Worm (Caenorhabditis elegans) whole organism, L4 larva: ENCODE data around the gene R11G1.1.

Source experiments
- F26F4.8 ChIP-seq: fragments of 200-800 bp; sonication (Bioruptor generic); conservative IDR thresholded peaks from 2 replicates; pipeline ENCODE4 v1.3.6; 2022; ENCODE audit warnings: missing genetic modification characterization, missing compliant biosample characterization
- F44E2.7 ChIP-seq: fragments of 200-800 bp; sonication (Bioruptor generic); IDR thresholded peaks from 2 replicates; pipeline ENCODE4 v2.1.2; 2022; ENCODE audit warnings: missing genetic modification characterization, missing compliant biosample characterization
- R02D3.7 ChIP-seq: fragments of 150-350 bp; sonication (generic microtip); optimal IDR thresholded peaks from 3 replicates; lab custom pipeline; 2014; ENCODE audit warnings: missing biosample characterization, missing genetic modification characterization
- T20F7.1 ChIP-seq: fragments of 200-800 bp; sonication (Bioruptor generic); optimal IDR thresholded peaks from 2 replicates; lab custom pipeline; 2018; ENCODE audit warnings: mild to moderate bottlenecking, missing genetic modification characterization, missing compliant biosample characterization
- Y105C5A.15 ChIP-seq: fragments of 200-800 bp; sonication (Bioruptor generic); IDR thresholded peaks from 2 replicates; pipeline ENCODE4 v1.3.6; 2022; ENCODE audit warnings: missing genetic modification characterization, missing compliant biosample characterization
- Y75B8A.6 ChIP-seq: fragments of 200-800 bp; sonication (Bioruptor generic); IDR thresholded peaks from 2 replicates; pipeline ENCODE4 v1.3.6; 2022; ENCODE audit warnings: missing genetic modification reagents, missing genetic modification characterization, missing compliant biosample characterization
- ZK337.2 ChIP-seq: fragments of 200-800 bp; sonication (Bioruptor generic); IDR thresholded peaks from 2 replicates; pipeline ENCODE4 v1.3.6; 2022; ENCODE audit warnings: missing genetic modification reagents, missing genetic modification characterization, missing compliant biosample characterization
- aha-1 ChIP-seq: fragments of 150-350 bp; peaks from one replicate; lab custom pipeline; 2014; ENCODE audit warnings: missing biosample characterization, missing genetic modification characterization
- ama-1 ChIP-seq: fragments of 150-350 bp; optimal IDR thresholded peaks from 2 replicates; lab custom pipeline; 2014; ENCODE audit warnings: inconsistent platforms, mixed read lengths
- attf-4 ChIP-seq: sonication (generic microtip); optimal IDR thresholded peaks from 3 replicates; lab custom pipeline; 2017; ENCODE audit warnings: missing biosample characterization, missing genetic modification characterization
- ceh-20 ChIP-seq: fragments of 200-800 bp; sonication (Bioruptor generic); IDR thresholded peaks from 2 replicates; pipeline ENCODE4 v1.3.6; 2022; ENCODE audit warnings: missing genetic modification reagents, missing genetic modification characterization, missing compliant biosample characterization
- ceh-28 ChIP-seq: fragments of 150-350 bp; optimal IDR thresholded peaks from 2 replicates; lab custom pipeline; 2014; ENCODE audit warnings: missing biosample characterization, missing genetic modification reagents, missing genetic modification characterization
- ceh-44 ChIP-seq: fragments of 200-800 bp; sonication (Bioruptor generic); IDR thresholded peaks from 2 replicates; pipeline ENCODE4 v1.3.6; 2022; ENCODE audit warnings: missing genetic modification reagents, missing genetic modification characterization, missing compliant biosample characterization
- ceh-62 ChIP-seq: sonication (generic microtip); optimal IDR thresholded peaks from 2 replicates; lab custom pipeline; 2017; ENCODE audit warnings: missing biosample characterization, missing genetic modification characterization
- ces-1 ChIP-seq: fragments of 150-350 bp; sonication (generic microtip); optimal IDR thresholded peaks from 4 replicates; lab custom pipeline; 2014; ENCODE audit warnings: missing biosample characterization, missing genetic modification reagents, missing genetic modification characterization
- daf-12 ChIP-seq: fragments of 150-350 bp; optimal IDR thresholded peaks from 2 replicates; lab custom pipeline; 2014; ENCODE audit warnings: missing biosample characterization, missing genetic modification reagents, missing genetic modification characterization
- daf-19 ChIP-seq: fragments of 200-800 bp; sonication (Bioruptor generic); conservative IDR thresholded peaks from 2 replicates; pipeline ENCODE4 v1.3.6; 2022; ENCODE audit warnings: missing genetic modification characterization, missing compliant biosample characterization
- dmd-6 ChIP-seq: fragments of 200-800 bp; sonication (Bioruptor generic); IDR thresholded peaks from 2 replicates; pipeline ENCODE4 v1.3.6; 2022; ENCODE audit warnings: missing genetic modification reagents, missing genetic modification characterization, missing compliant biosample characterization
- dmd-8 ChIP-seq: fragments of 200-800 bp; sonication (Bioruptor generic); IDR thresholded peaks from 2 replicates; pipeline ENCODE4 v1.3.6; 2022; ENCODE audit warnings: missing genetic modification characterization, missing compliant biosample characterization
- dpl-1 ChIP-seq: fragments of 150-350 bp; optimal IDR thresholded peaks from 2 replicates; lab custom pipeline; 2014; ENCODE audit warnings: missing biosample characterization, missing genetic modification reagents, missing genetic modification characterization
- dve-1 ChIP-seq: sonication (generic microtip); optimal IDR thresholded peaks from 2 replicates; lab custom pipeline; 2017; ENCODE audit warnings: antibody characterized with exemption, mild to moderate bottlenecking, missing genetic modification characterization, missing compliant biosample characterization; ENCODE audit not compliant: insufficient read depth
- hlh-11 ChIP-seq: fragments of 200-800 bp; sonication (Bioruptor generic); optimal IDR thresholded peaks from 2 replicates; lab custom pipeline; 2018; ENCODE audit warnings: mild to moderate bottlenecking, missing genetic modification characterization, missing compliant biosample characterization
- hmg-1.1 ChIP-seq: fragments of 200-800 bp; sonication (Bioruptor generic); IDR thresholded peaks from 2 replicates; pipeline ENCODE4 v1.3.6; 2022; ENCODE audit warnings: missing genetic modification reagents, missing genetic modification characterization, missing compliant biosample characterization
- lin-1 ChIP-seq: fragments of 200-800 bp; sonication (Bioruptor generic); IDR thresholded peaks from 2 replicates; pipeline ENCODE4 v1.3.6; 2022; ENCODE audit warnings: missing genetic modification reagents, missing genetic modification characterization, missing compliant biosample characterization
- madf-9 ChIP-seq: fragments of 200-800 bp; sonication (Bioruptor generic); conservative IDR thresholded peaks from 2 replicates; pipeline ENCODE4 v1.3.6; 2022; ENCODE audit warnings: missing genetic modification reagents, missing genetic modification characterization, missing compliant biosample characterization
- mdt-29 ChIP-seq: fragments of 200-800 bp; sonication (Bioruptor generic); IDR thresholded peaks from 2 replicates; pipeline ENCODE4 v1.3.6; 2022; ENCODE audit warnings: missing genetic modification reagents, missing genetic modification characterization, missing compliant biosample characterization
- mep-1 ChIP-seq: fragments of 150-350 bp; sonication (generic microtip); optimal IDR thresholded peaks from 3 replicates; lab custom pipeline; 2014; ENCODE audit warnings: missing biosample characterization, missing genetic modification characterization
- mes-2 ChIP-seq: sonication (generic microtip); optimal IDR thresholded peaks from 2 replicates; lab custom pipeline; 2016; ENCODE audit warnings: missing genotype, mild to moderate bottlenecking, missing genetic modification characterization, missing compliant biosample characterization; ENCODE audit not compliant: poor library complexity, severe bottlenecking
- mxl-2 ChIP-seq: fragments of 200-800 bp; sonication (Bioruptor generic); conservative IDR thresholded peaks from 2 replicates; pipeline ENCODE4 v1.3.6; 2022; ENCODE audit warnings: missing genetic modification reagents, missing genetic modification characterization, missing compliant biosample characterization
- mxl-3 ChIP-seq: fragments of 200-800 bp; sonication (Bioruptor generic); optimal IDR thresholded peaks from 2 replicates; lab custom pipeline; 2018; ENCODE audit warnings: mild to moderate bottlenecking, missing genetic modification characterization, missing compliant biosample characterization
- nhr-11 ChIP-seq: fragments of 150-350 bp; optimal IDR thresholded peaks from 2 replicates; lab custom pipeline; 2014; ENCODE audit warnings: missing biosample characterization, missing genetic modification characterization
- nhr-237 ChIP-seq: sonication (generic microtip); optimal IDR thresholded peaks from 2 replicates; lab custom pipeline; 2017; ENCODE audit warnings: missing biosample characterization, missing genetic modification characterization
- nhr-41 ChIP-seq: fragments of 200-800 bp; sonication (Bioruptor generic); IDR thresholded peaks from 2 replicates; pipeline ENCODE4 v1.3.6; 2022; ENCODE audit warnings: missing genetic modification reagents, missing genetic modification characterization, missing compliant biosample characterization
- nhr-48 ChIP-seq: sonication (generic microtip); optimal IDR thresholded peaks from 2 replicates; lab custom pipeline; 2016; ENCODE audit warnings: mild to moderate bottlenecking, missing genetic modification characterization, missing compliant biosample characterization
- pha-4 ChIP-seq, 2 experiments: fragments of 150-350 bp in 1 of 2; fragments of 200-800 bp in 1 of 2; sonication (Bioruptor generic) in 1 of 2; IDR thresholded peaks in 1 of 2; optimal IDR thresholded peaks in 1 of 2; 2 replicates each; pipeline versions ENCODE4 v1.3.6 to Lab custom; 2014 to 2022; ENCODE audit warnings: missing genetic modification characterization in 2 of 2, missing genetic modification reagents in 2 of 2, missing biosample characterization in 1 of 2, missing compliant biosample characterization in 1 of 2
- php-3 ChIP-seq: fragments of 200-800 bp; sonication (Bioruptor generic); IDR thresholded peaks from 2 replicates; pipeline ENCODE4 v1.3.6; 2022; ENCODE audit warnings: missing genetic modification reagents, missing genetic modification characterization, missing compliant biosample characterization
- pqm-1 ChIP-seq: sonication (generic microtip); optimal IDR thresholded peaks from 2 replicates; lab custom pipeline; 2017; ENCODE audit warnings: missing biosample characterization, missing genetic modification characterization
- set-16 ChIP-seq: fragments of 200-800 bp; sonication (Bioruptor generic); IDR thresholded peaks from 2 replicates; pipeline ENCODE4 v1.3.6; 2022; ENCODE audit warnings: missing genetic modification reagents, missing genetic modification characterization, missing compliant biosample characterization
- snpc-1.2 ChIP-seq: fragments of 200-800 bp; sonication (Bioruptor generic); IDR thresholded peaks from 2 replicates; pipeline ENCODE4 v1.3.6; 2022; ENCODE audit warnings: missing genetic modification reagents, missing genetic modification characterization, missing compliant biosample characterization
- snpc-4 ChIP-seq: fragments of 150-350 bp; optimal IDR thresholded peaks from 2 replicates; lab custom pipeline; 2014; ENCODE audit warnings: missing biosample characterization, missing genetic modification characterization
- tag-97 ChIP-seq: fragments of 200-800 bp; sonication (Bioruptor generic); IDR thresholded peaks from 2 replicates; pipeline ENCODE4 v1.3.6; 2022; ENCODE audit warnings: missing genetic modification characterization, missing compliant biosample characterization
- tra-1 ChIP-seq: fragments of 200-800 bp; sonication (Bioruptor generic); IDR thresholded peaks from 2 replicates; pipeline ENCODE4 v1.3.6; 2022; ENCODE audit warnings: missing genetic modification reagents, missing genetic modification characterization, missing compliant biosample characterization
- unc-39 ChIP-seq: sonication (generic microtip); optimal IDR thresholded peaks from 2 replicates; lab custom pipeline; 2017; ENCODE audit warnings: missing biosample characterization, missing genetic modification characterization
- unc-62 ChIP-seq, 3 experiments: fragments of 150-350 bp in 1 of 3; sonication (generic microtip); optimal IDR thresholded peaks in 2 of 3; peaks in 1 of 3; 1 replicate in 1 of 3; 2 replicates in 2 of 3; lab custom pipeline; 2014 to 2017; ENCODE audit warnings: missing biosample characterization in 3 of 3, missing genetic modification characterization in 3 of 3, missing genetic modification reagents in 3 of 3, missing genotype in 1 of 3
- zag-1 ChIP-seq: fragments of 150-350 bp; optimal IDR thresholded peaks from 2 replicates; lab custom pipeline; 2014; ENCODE audit warnings: missing biosample characterization, missing genetic modification characterization
- zfp-3 ChIP-seq: fragments of 200-800 bp; sonication (Bioruptor generic); conservative IDR thresholded peaks from 2 replicates; pipeline ENCODE4 v1.3.6; 2022; ENCODE audit warnings: missing genetic modification reagents, missing genetic modification characterization, missing compliant biosample characterization
- zip-11 ChIP-seq: fragments of 200-800 bp; sonication (Bioruptor generic); IDR thresholded peaks from 2 replicates; pipeline ENCODE4 v1.3.6; 2022; ENCODE audit warnings: missing genetic modification characterization, missing compliant biosample characterization
- ztf-11 ChIP-seq: fragments of 150-350 bp; optimal IDR thresholded peaks from 2 replicates; lab custom pipeline; 2014; ENCODE audit warnings: missing biosample characterization, missing genetic modification characterization

The R11G1.1 gene

DNA sequence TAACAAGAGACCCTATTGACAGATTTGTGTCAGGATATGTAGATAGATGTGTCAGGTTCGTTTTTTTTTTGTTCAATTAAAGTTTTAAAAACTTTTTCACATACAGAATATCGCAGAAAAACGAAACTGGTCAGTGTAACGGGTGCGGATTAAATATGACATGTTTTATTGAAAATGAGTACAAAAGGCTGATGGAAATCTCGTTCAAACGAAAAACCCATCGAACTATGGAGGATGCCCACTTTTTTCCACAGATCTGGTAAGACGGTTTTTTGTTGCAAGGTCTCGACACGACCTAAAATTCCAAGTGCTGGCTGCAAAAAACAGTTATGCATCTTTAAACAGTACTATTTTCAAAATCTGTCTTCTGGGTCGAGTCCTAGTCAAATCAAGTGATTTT is 29.2 kb upstream of the R11G1.1 start:
- peak; percentile 58 for TF ChIP-seq aha-1
- TF ChIP-seq mxl-2 (GFP tag; lab: Robert Waterston, UW), result no peak
- no peak for TF ChIP-seq snpc-4 (tag; lab: Kevin White, UChicago)
- no peak for TF ChIP-seq zfp-3 (GFP tag; lab: Robert Waterston, UW)
- TF ChIP-seq unc-62 (GFP tag; optimal IDR thresholded peaks at IDR 0.05 in 1 of 2; lab: Kevin White, UChicago), result peak in 1 of 2 experiments; percentile 93
- TF ChIP-seq unc-62 (tag; optimal IDR thresholded peaks at IDR 0.05; lab: Kevin White, UChicago), result no peak
- TF ChIP-seq tag-97 (GFP tag; lab: Robert Waterston, UW), result no peak
- TF ChIP-seq, all 104 proteins: peak for 2

DNA sequence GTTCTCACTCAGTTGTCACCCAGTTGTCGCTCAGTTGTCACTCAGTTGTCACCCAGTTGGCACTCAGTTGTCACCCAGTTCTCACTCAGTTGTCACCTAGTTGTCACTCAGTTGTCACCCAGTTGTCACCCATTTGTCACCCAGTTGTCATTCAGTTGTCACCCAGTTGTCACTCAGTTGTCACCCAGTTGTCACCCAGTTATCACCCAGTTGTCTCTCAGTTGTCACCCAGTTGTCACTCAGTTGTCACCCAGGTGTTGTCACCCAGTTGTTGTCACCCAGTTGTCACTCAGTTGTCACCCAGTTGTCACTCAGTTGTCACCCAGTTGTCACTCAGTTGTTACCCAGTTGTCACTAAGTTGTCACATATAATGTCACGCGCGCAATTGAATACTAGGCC is 27.7 kb upstream of the R11G1.1 start:
- no peak for TF ChIP-seq ceh-28 (tag; lab: Kevin White, UChicago)
- TF ChIP-seq nhr-11 (tag; lab: Kevin White, UChicago), result no peak
- TF ChIP-seq snpc-1.2 (GFP tag; lab: Robert Waterston, UW), result peak; percentile 13; the same call in 1 of the 2 replicates
- no peak for TF ChIP-seq hlh-11 (tag; lab: Kevin White, UChicago)
- 0 out of 2 replicates have a peak, but pooled peaks have one; percentile 20 for TF ChIP-seq dmd-8 (GFP tag; lab: Robert Waterston, UW)
- TF ChIP-seq pha-4 (GFP tag; IDR thresholded peaks at IDR 0.05; lab: Robert Waterston, UW), result no peak
- TF ChIP-seq pha-4 (tag; optimal IDR thresholded peaks at IDR 0.05; lab: Kevin White, UChicago), result no peak
- no peak for TF ChIP-seq dpl-1 (GFP tag; lab: Kevin White, UChicago)
- no peak for TF ChIP-seq zfp-3 (GFP tag; lab: Robert Waterston, UW)
- no peak for TF ChIP-seq dve-1 (tag; lab: Kevin White, UChicago)
- no peak for TF ChIP-seq attf-4
- no peak for TF ChIP-seq ceh-20
- peak; percentile 77; the same call in 1 of the 2 replicates for TF ChIP-seq Y75B8A.6
- TF ChIP-seq ama-1 (lab: Kevin White, UChicago), result no peak
- no peak for TF ChIP-seq daf-12
- TF ChIP-seq tra-1 (GFP tag; lab: Robert Waterston, UW), result no peak
- no peak for TF ChIP-seq ztf-11
- TF ChIP-seq ceh-44, result peak; percentile 7; the same call in 1 of the 2 replicates
- no peak; the same call in 1 of the 2 replicates for TF ChIP-seq mdt-29 (GFP tag; lab: Robert Waterston, UW)
- TF ChIP-seq hmg-1.1 (GFP tag; lab: Robert Waterston, UW), result no peak
- TF ChIP-seq ces-1, result no peak
- no peak for TF ChIP-seq mxl-3 (GFP tag; lab: Kevin White, UChicago)
- TF ChIP-seq R02D3.7 (tag; lab: Kevin White, UChicago), result no peak
- peak; percentile 53; the same call in 1 of the 2 replicates for TF ChIP-seq nhr-41 (GFP tag; lab: Robert Waterston, UW)
- peak; percentile 47; the same call in 1 of the 2 replicates for TF ChIP-seq tag-97 (GFP tag; lab: Robert Waterston, UW)
- TF ChIP-seq lin-1, result no peak
- no peak for TF ChIP-seq pqm-1 (tag; lab: Kevin White, UChicago)
- TF ChIP-seq php-3 (GFP tag; lab: Robert Waterston, UW), result no peak
- no peak for TF ChIP-seq F44E2.7 (GFP tag; lab: Robert Waterston, UW)
- TF ChIP-seq nhr-48 (tag; lab: Kevin White, UChicago), result no peak
- no peak for TF ChIP-seq nhr-237 (tag; lab: Kevin White, UChicago)
- no peak; the same call in 1 of the 2 replicates for TF ChIP-seq madf-9
- TF ChIP-seq T20F7.1, result no peak
- no peak for TF ChIP-seq mes-2 (tag; lab: Kevin White, UChicago)
- TF ChIP-seq set-16 (GFP tag; lab: Robert Waterston, UW), result no peak
- TF ChIP-seq mep-1, result no peak
- no peak for TF ChIP-seq dmd-6 (GFP tag; lab: Robert Waterston, UW)
- TF ChIP-seq ZK337.2 (GFP tag; lab: Robert Waterston, UW), result 0 out of 2 replicates have a peak, but pooled peaks have one; percentile 11
- TF ChIP-seq zag-1 (tag; lab: Kevin White, UChicago), result no peak
- TF ChIP-seq zip-11 (GFP tag; lab: Robert Waterston, UW), result no peak
- no peak for TF ChIP-seq Y105C5A.15 (GFP tag; lab: Robert Waterston, UW)
- TF ChIP-seq F26F4.8, result 0 out of 2 replicates have a peak, but pooled peaks have one; percentile 10
- no peak for TF ChIP-seq daf-19
- TF ChIP-seq unc-62 (GFP tag; optimal IDR thresholded peaks at IDR 0.05 in 1 of 2; lab: Kevin White, UChicago), result no peak
- no peak for TF ChIP-seq unc-62 (tag; optimal IDR thresholded peaks at IDR 0.05; lab: Kevin White, UChicago)
- no peak for TF ChIP-seq unc-39 (tag; lab: Kevin White, UChicago)
- no peak for TF ChIP-seq ceh-62 (tag; lab: Kevin White, UChicago)
